Worm (Caenorhabditis elegans): ENCODE data around the gene coq-2.

The coq-2 gene

ce11 chrIII:6961167-6961566 lies 25.4 kb downstream of the coq-2 start (continued):
- TF ChIP-seq rnt-1 (tag; optimal IDR thresholded peaks at IDR 0.05) (peak; percentile 25), fos-1 (tag; optimal IDR thresholded peaks at IDR 0.05) (no peak), C16A3.4 (tag; optimal IDR thresholded peaks at IDR 0.05) (peak; percentile 67), tbx-2 (tag; optimal IDR thresholded peaks at IDR 0.05) (peak; percentile 2), hlh-4 (tag; optimal IDR thresholded peaks at IDR 0.05) (no peak), unc-30 (tag; optimal IDR thresholded peaks at IDR 0.05) (no peak), C34B4.2 (tag; optimal IDR thresholded peaks at IDR 0.05) (no peak), sptf-1 (tag; optimal IDR thresholded peaks at IDR 0.05) (no peak), xbp-1 (tag; optimal IDR thresholded peaks at IDR 0.05) (peak; percentile 7), pag-3 (tag; optimal IDR thresholded peaks at IDR 0.05; ENCODE audit: borderline replicate concordance, insufficient read depth) (no peak), swsn-7 (tag; optimal IDR thresholded peaks at IDR 0.05) (peak; percentile 9), efl-1 (optimal IDR thresholded peaks at IDR 0.05) (peak; percentile 68 to 70), efl-1 (GFP tag; optimal IDR thresholded peaks at IDR 0.05 in 1 of 2) (peak; percentile 71 to 95), C04F5.9 (tag; optimal IDR thresholded peaks at IDR 0.05) (no peak), lin-35 (GFP tag; optimal IDR thresholded peaks at IDR 0.05) (peak; percentile 67 to 80), nhr-19 (GFP tag; conservative IDR thresholded peaks at IDR 0.05) (no peak), sup-37 (GFP tag; optimal IDR thresholded peaks at IDR 0.05) (no peak), fkh-4 (tag; optimal IDR thresholded peaks at IDR 0.05; ENCODE audit: borderline replicate concordance) (no peak), lin-39 (tag; optimal IDR thresholded peaks at IDR 0.05) (no peak), ztf-11 (tag; optimal IDR thresholded peaks at IDR 0.05) (no peak), nhr-90 (tag; optimal IDR thresholded peaks at IDR 0.05; ENCODE audit: poor library complexity) (no peak), hlh-17 (GFP tag; optimal IDR thresholded peaks at IDR 0.05; ENCODE audit: borderline replicate concordance) (no peak), unc-62 (GFP tag; optimal IDR thresholded peaks at IDR 0.05) (no peak), nhr-20 (tag; optimal IDR thresholded peaks at IDR 0.05) (peak; percentile 25), hpl-2 (GFP tag; optimal IDR thresholded peaks at IDR 0.05) (no peak), ceh-63 (GFP tag; optimal IDR thresholded peaks at IDR 0.05) (no peak), aly-2 (tag; optimal IDR thresholded peaks at IDR 0.05) (peak; percentile 31), vab-15 (tag; optimal IDR thresholded peaks at IDR 0.05) (no peak), lin-15B (tag; optimal IDR thresholded peaks at IDR 0.05) (no peak), ama-1 (optimal IDR thresholded peaks at IDR 0.05) (peak; percentile 40), egl-13 (tag; optimal IDR thresholded peaks at IDR 0.05) (no peak), sox-4 (tag; optimal IDR thresholded peaks at IDR 0.05) (no peak), ceh-82 (tag; optimal IDR thresholded peaks at IDR 0.05) (peak in 1 of 3 experiments; percentile 36), ceh-8 (GFP tag; optimal IDR thresholded peaks at IDR 0.05) (no peak), unc-130 (tag; optimal IDR thresholded peaks at IDR 0.05) (no peak), lin-13 (GFP tag; optimal IDR thresholded peaks at IDR 0.05) (no peak), nhr-76 (tag; optimal IDR thresholded peaks at IDR 0.05) (no peak), pax-3 (tag; optimal IDR thresholded peaks at IDR 0.05) (no peak), blmp-1 (tag; optimal IDR thresholded peaks at IDR 0.05) (peak; percentile 57), jun-1 (tag; optimal IDR thresholded peaks at IDR 0.05) (no peak), lsy-2 (tag; optimal IDR thresholded peaks at IDR 0.05) (peak; percentile 94 to 98), mab-9 (GFP tag; IDR thresholded peaks at IDR 0.05) (no peak), ztf-4 (tag; optimal IDR thresholded peaks at IDR 0.05) (no peak), mep-1 (tag; optimal IDR thresholded peaks at IDR 0.05) (peak; percentile 75), lin-14 (GFP tag; optimal IDR thresholded peaks at IDR 0.05) (peak; percentile 24), ets-5 (GFP tag; IDR thresholded peaks at IDR 0.05) (no peak), nhr-12 (tag; optimal IDR thresholded peaks at IDR 0.05) (no peak), elt-3 (tag; optimal IDR thresholded peaks at IDR 0.05) (peak in 1 of 6 experiments; percentile 1)

Data from whole organism, L1 larva.